Fruit fly (Drosophila melanogaster) whole organism, embryonic: Measurements from ENCODE around the gene CG31525.

ENCODE experiments used
- Bgb ChIP-seq: fragments of 200-800 bp; sonication (Bioruptor generic); IDR thresholded peaks from 2 replicates; pipeline ENCODE4 v1.3.6; 2022; ENCODE audit warnings: missing biosample characterization, missing genetic modification characterization; ENCODE audit not compliant: partially characterized antibody
- CG10274 ChIP-seq: fragments of 200-800 bp; sonication (Bioruptor generic); optimal IDR thresholded peaks from 3 replicates; lab custom pipeline; 2017; ENCODE audit warnings: missing biosample characterization, mild to moderate bottlenecking, missing genetic modification characterization
- CG12299 ChIP-seq: fragments of 200-800 bp; sonication (Bioruptor generic); optimal IDR thresholded peaks from 2 replicates; lab custom pipeline; 2018; ENCODE audit warnings: missing biosample characterization, mild to moderate bottlenecking, missing genetic modification characterization
- CG12942 ChIP-seq: fragments of 200-800 bp; sonication (Bioruptor generic); optimal IDR thresholded peaks from 3 replicates; lab custom pipeline; 2016; ENCODE audit warnings: missing biosample characterization, missing genetic modification characterization
- CG14441 ChIP-seq: fragments of 200-800 bp; sonication (Bioruptor generic); IDR thresholded peaks from 2 replicates; pipeline ENCODE4 v1.3.6; 2022; ENCODE audit warnings: missing biosample characterization, missing genetic modification characterization
- CG2202 ChIP-seq: fragments of 200-800 bp; sonication (Bioruptor generic); optimal IDR thresholded peaks from 2 replicates; lab custom pipeline; 2018; ENCODE audit warnings: missing biosample characterization, mild to moderate bottlenecking, missing genetic modification characterization
- CG2712 ChIP-seq: fragments of 200-800 bp; optimal IDR thresholded peaks from 3 replicates; lab custom pipeline; 2019; ENCODE audit warnings: missing biosample characterization, mild to moderate bottlenecking, missing genetic modification characterization, moderate library complexity
- CG3281 ChIP-seq: fragments of 200-800 bp; sonication (Bioruptor generic); optimal IDR thresholded peaks from 3 replicates; lab custom pipeline; 2017; ENCODE audit warnings: missing biosample characterization, mild to moderate bottlenecking, missing genetic modification characterization
- CG33213 ChIP-seq: fragments of 200-800 bp; sonication (Bioruptor generic); optimal IDR thresholded peaks from 3 replicates; lab custom pipeline; 2016; ENCODE audit warnings: missing biosample characterization, missing genetic modification characterization
- CG3838 ChIP-seq: fragments of 200-800 bp; sonication (Bioruptor generic); optimal IDR thresholded peaks from 3 replicates; lab custom pipeline; 2016; ENCODE audit warnings: missing biosample characterization, missing genetic modification characterization
- CG4424 ChIP-seq: fragments of 200-800 bp; sonication (Bioruptor generic); optimal IDR thresholded peaks from 3 replicates; lab custom pipeline; 2016; ENCODE audit warnings: missing biosample characterization, missing genetic modification characterization
- CG6272 ChIP-seq: fragments of 200-800 bp; sonication (Bioruptor generic); IDR thresholded peaks from 2 replicates; pipeline ENCODE4 v1.3.6; 2022; ENCODE audit warnings: missing biosample characterization, missing genetic modification characterization
- CG6813 ChIP-seq: fragments of 200-800 bp; sonication (Bioruptor generic); optimal IDR thresholded peaks from 2 replicates; lab custom pipeline; 2017; ENCODE audit warnings: missing biosample characterization, missing genetic modification characterization, mild to moderate bottlenecking, moderate library complexity, missing genetic modification reagents
- CG7271 ChIP-seq: fragments of 200-800 bp; sonication (Bioruptor generic); optimal IDR thresholded peaks from 2 replicates; lab custom pipeline; 2018; ENCODE audit warnings: missing biosample characterization, mild to moderate bottlenecking, missing genetic modification characterization, moderate library complexity
- CG8290 ChIP-seq, 3 experiments: fragments of 200-800 bp; sonication (Bioruptor generic); optimal IDR thresholded peaks; 2 replicates each; lab custom pipeline; 2016 to 2019; ENCODE audit warnings: missing biosample characterization in 3 of 3, missing genetic modification characterization in 3 of 3, mild to moderate bottlenecking in 2 of 3, moderate library complexity in 1 of 3
- CG8765 ChIP-seq: fragments of 200-800 bp; sonication (Bioruptor generic); IDR thresholded peaks from 2 replicates; pipeline ENCODE4 v1.3.6; 2022; ENCODE audit warnings: missing biosample characterization, missing genetic modification characterization
- CoRest ChIP-seq: fragments of 200-800 bp; sonication (Bioruptor generic); optimal IDR thresholded peaks from 3 replicates; lab custom pipeline; 2018; ENCODE audit warnings: missing biosample characterization, mild to moderate bottlenecking, missing genetic modification characterization, moderate library complexity
- D ChIP-seq, 2 experiments: fragments of 200-800 bp in 1 of 2; fragments of >200 bp in 1 of 2; sonication (Bioruptor generic) in 1 of 2; optimal IDR thresholded peaks; 2 replicates in 1 of 2; 3 replicates in 1 of 2; lab custom pipeline; 2017; ENCODE audit warnings: mild to moderate bottlenecking in 1 of 2, missing biosample characterization in 1 of 2, missing genetic modification characterization in 1 of 2, missing genetic modification reagents in 1 of 2
- Dip2 ChIP-seq: fragments of 200-800 bp; sonication (Bioruptor generic); IDR thresholded peaks from 2 replicates; pipeline ENCODE4 v1.3.6; 2022; ENCODE audit warnings: missing biosample characterization, missing genetic modification characterization
- Ets97D ChIP-seq: fragments of 200-800 bp; sonication (Bioruptor generic); optimal IDR thresholded peaks from 3 replicates; lab custom pipeline; 2016; ENCODE audit warnings: missing biosample characterization, missing genetic modification characterization
- HmgZ ChIP-seq: fragments of 200-800 bp; sonication (Bioruptor generic); optimal IDR thresholded peaks from 2 replicates; lab custom pipeline; 2018; ENCODE audit warnings: missing biosample characterization, mild to moderate bottlenecking, missing genetic modification characterization
- Hmr ChIP-seq: fragments of 200-800 bp; sonication (Bioruptor generic); optimal IDR thresholded peaks from 3 replicates; lab custom pipeline; 2017; ENCODE audit warnings: mild to moderate bottlenecking, missing biosample characterization, missing genetic modification reagents, missing genetic modification characterization
- Mad ChIP-seq: fragments of 200-800 bp; sonication (Bioruptor generic); optimal IDR thresholded peaks from 2 replicates; lab custom pipeline; 2016; ENCODE audit warnings: missing biosample characterization, missing genetic modification characterization
- Myb ChIP-seq: fragments of 200-800 bp; sonication (Bioruptor generic); optimal IDR thresholded peaks from 2 replicates; lab custom pipeline; 2016; ENCODE audit warnings: missing biosample characterization, missing genetic modification characterization
- Optix ChIP-seq: fragments of 200-800 bp; sonication (Bioruptor generic); IDR thresholded peaks from 3 replicates; pipeline ENCODE4 v1.3.6; 2022; ENCODE audit warnings: missing biosample characterization, missing genetic modification characterization
- Sin3A ChIP-seq: fragments of >200 bp; optimal IDR thresholded peaks from 2 replicates; lab custom pipeline; 2018
- Trl ChIP-seq, 3 experiments: fragments of >200 bp in 2 of 3; fragments of 200-800 bp in 1 of 3; sonication (Bioruptor generic) in 1 of 3; optimal IDR thresholded peaks; 2 replicates in 1 of 3; 3 replicates in 2 of 3; lab custom pipeline; 2016 to 2017; ENCODE audit warnings: missing biosample characterization in 1 of 3, missing genetic modification characterization in 1 of 3
- abd-A ChIP-seq: fragments of 200-800 bp; sonication (Bioruptor generic); optimal IDR thresholded peaks from 3 replicates; lab custom pipeline; 2019; ENCODE audit warnings: missing biosample characterization, mild to moderate bottlenecking, missing genetic modification characterization, moderate library complexity
- ase ChIP-seq: fragments of 200-800 bp; sonication (Bioruptor generic); IDR thresholded peaks from 3 replicates; pipeline ENCODE4 v1.3.6; 2022; ENCODE audit warnings: missing biosample characterization, missing genetic modification characterization
- btn ChIP-seq: fragments of 200-800 bp; sonication (Bioruptor generic); optimal IDR thresholded peaks from 2 replicates; lab custom pipeline; 2016; ENCODE audit warnings: missing biosample characterization, missing genetic modification characterization
- cato ChIP-seq: fragments of 200-800 bp; sonication (Bioruptor generic); optimal IDR thresholded peaks from 2 replicates; lab custom pipeline; 2016; ENCODE audit warnings: missing biosample characterization, missing genetic modification characterization, borderline replicate concordance
- dan ChIP-seq: fragments of 200-800 bp; sonication (Bioruptor generic); IDR thresholded peaks from 2 replicates; pipeline ENCODE4 v1.3.6; 2022; ENCODE audit warnings: missing biosample characterization, missing genetic modification characterization
- esg ChIP-seq: fragments of 200-800 bp; sonication (Bioruptor generic); conservative IDR thresholded peaks from 2 replicates; pipeline ENCODE4 v1.3.6; 2022; ENCODE audit warnings: missing biosample characterization, missing genetic modification characterization
- eve ChIP-seq, 2 experiments: fragments of >200 bp; optimal IDR thresholded peaks; 2 replicates each; lab custom pipeline; 2017; ENCODE audit warnings: missing biosample characterization in 2 of 2, missing genetic modification characterization in 2 of 2
- fd102C ChIP-seq: fragments of 200-800 bp; sonication (Bioruptor generic); optimal IDR thresholded peaks from 2 replicates; lab custom pipeline; 2018; ENCODE audit warnings: missing biosample characterization, mild to moderate bottlenecking, missing genetic modification characterization, moderate library complexity
- fd64A ChIP-seq: fragments of 200-800 bp; sonication (Bioruptor generic); optimal IDR thresholded peaks from 3 replicates; lab custom pipeline; 2018; ENCODE audit warnings: missing biosample characterization, mild to moderate bottlenecking, missing genetic modification characterization
- ham ChIP-seq: fragments of 200-800 bp; sonication (Bioruptor generic); IDR thresholded peaks from 2 replicates; pipeline ENCODE4 v1.3.6; 2022; ENCODE audit warnings: missing biosample characterization, missing genetic modification characterization
- knrl ChIP-seq: fragments of 200-800 bp; sonication (Bioruptor generic); IDR thresholded peaks from 3 replicates; pipeline ENCODE4 v1.3.6; 2022; ENCODE audit warnings: missing biosample characterization, missing genetic modification characterization; ENCODE audit not compliant: partially characterized antibody
- lmd ChIP-seq: fragments of 200-800 bp; sonication (Bioruptor generic); IDR thresholded peaks from 2 replicates; pipeline ENCODE4 v1.3.6; 2022; ENCODE audit warnings: missing biosample characterization, missing genetic modification characterization
- lola ChIP-seq, 3 experiments: fragments of >200 bp in 2 of 3; fragments of 200-800 bp in 1 of 3; sonication (Bioruptor generic) in 1 of 3; optimal IDR thresholded peaks; 2 replicates each; lab custom pipeline; 2017 to 2019; ENCODE audit warnings: missing biosample characterization in 3 of 3, missing genetic modification characterization in 3 of 3, mild to moderate bottlenecking in 1 of 3, moderate library complexity in 1 of 3
- nmo ChIP-seq: fragments of 200-800 bp; sonication (Bioruptor generic); optimal IDR thresholded peaks from 2 replicates; lab custom pipeline; 2018; ENCODE audit warnings: missing biosample characterization, mild to moderate bottlenecking, missing genetic modification characterization, moderate library complexity
- odd ChIP-seq: fragments of 200-800 bp; sonication (Bioruptor generic); optimal IDR thresholded peaks from 2 replicates; lab custom pipeline; 2017; ENCODE audit warnings: missing biosample characterization, mild to moderate bottlenecking, missing genetic modification characterization
- p53 ChIP-seq: fragments of 200-800 bp; sonication (Bioruptor generic); optimal IDR thresholded peaks from 2 replicates; lab custom pipeline; 2016; ENCODE audit warnings: missing biosample characterization, missing genetic modification characterization
- peb ChIP-seq: fragments of 200-800 bp; sonication (Bioruptor generic); IDR thresholded peaks from 2 replicates; pipeline ENCODE4 v1.3.6; 2022; ENCODE audit warnings: missing biosample characterization, missing genetic modification characterization
- schlank ChIP-seq: fragments of 200-800 bp; sonication (Bioruptor generic); optimal IDR thresholded peaks from 2 replicates; lab custom pipeline; 2018; ENCODE audit warnings: missing biosample characterization, mild to moderate bottlenecking, missing genetic modification characterization
- sens ChIP-seq: fragments of 200-800 bp; sonication (Bioruptor generic); peaks from one replicate; lab custom pipeline; 2016; ENCODE audit warnings: missing biosample characterization, missing genetic modification characterization
- sqz ChIP-seq: fragments of 200-800 bp; sonication (Bioruptor generic); optimal IDR thresholded peaks from 3 replicates; lab custom pipeline; 2018; ENCODE audit warnings: missing biosample characterization, mild to moderate bottlenecking, missing genetic modification characterization
- trh ChIP-seq: fragments of 200-800 bp; sonication (Bioruptor generic); optimal IDR thresholded peaks from 2 replicates; lab custom pipeline; 2016; ENCODE audit warnings: missing biosample characterization, missing genetic modification characterization
- zen2 ChIP-seq: fragments of 200-800 bp; sonication (Bioruptor generic); IDR thresholded peaks from 3 replicates; pipeline ENCODE4 v1.3.6; 2022; ENCODE audit warnings: missing biosample characterization, missing genetic modification characterization; ENCODE audit not compliant: partially characterized antibody

The CG31525 gene

dm6 chr3R:4397403-4398079 is 29.3 kb upstream of the CG31525 start, which contains the start of gene CG9855 (continued):
- TF ChIP-seq sens (GFP tag; lab: Kevin White, UChicago) (peak; percentile 48), CG10274 (GFP tag; lab: Kevin White, UChicago) (no peak), CoRest (tag; lab: Kevin White, UChicago) (peak; percentile 23), schlank (tag; lab: Kevin White, UChicago) (no peak), trh (GFP tag; lab: Kevin White, UChicago) (no peak), Dip2 (no peak), Bgb (peak; percentile 13; the same call in 1 of the 2 replicates), CG6813 (GFP tag; lab: Kevin White, UChicago) (no peak), Hmr (GFP tag; lab: Kevin White, UChicago) (peak; percentile 17), peb (GFP tag; lab: Robert Waterston, UW) (no peak), CG8290 (GFP tag; optimal IDR thresholded peaks at IDR 0.05; lab: Kevin White, UChicago) (peak; percentile 24), CG8290 (tag; optimal IDR thresholded peaks at IDR 0.05; lab: Kevin White, UChicago) (peak in 1 of 2 experiments; percentile 20), Myb (GFP tag; lab: Kevin White, UChicago) (no peak), CG4424 (no peak), Optix (GFP tag; lab: Robert Waterston, UW) (no peak), CG3281 (no peak), CG3838 (no peak), ase (0 out of 3 replicates have a peak, but pooled peaks have one; percentile 5), ham (GFP tag; lab: Robert Waterston, UW) (no peak), D (optimal IDR thresholded peaks at IDR 0.05; lab: Kevin White, UChicago) (no peak), D (GFP tag; optimal IDR thresholded peaks at IDR 0.05; lab: Kevin White, UChicago) (no peak), CG33213 (GFP tag; lab: Kevin White, UChicago) (peak; percentile 83), zen2 (GFP tag; lab: Robert Waterston, UW) (no peak), knrl (GFP tag; lab: Robert Waterston, UW) (0 out of 3 replicates have a peak, but pooled peaks have one; percentile 11), btn (GFP tag; lab: Kevin White, UChicago) (no peak), odd (GFP tag; lab: Kevin White, UChicago) (no peak), CG14441 (GFP tag; lab: Robert Waterston, UW) (no peak), CG7271 (no peak), Mad (GFP tag; lab: Kevin White, UChicago) (no peak), fd64A (GFP tag; lab: Kevin White, UChicago) (no peak), dan (GFP tag; lab: Robert Waterston, UW) (no peak), HmgZ (tag; lab: Kevin White, UChicago) (peak; percentile 21), Trl (optimal IDR thresholded peaks at IDR 0.05; lab: Kevin White, UChicago) (no peak), Trl (GFP tag; optimal IDR thresholded peaks at IDR 0.05; lab: Kevin White, UChicago) (no peak), eve (GFP tag; optimal IDR thresholded peaks at IDR 0.05; lab: Kevin White, UChicago) (no peak), CG8765 (no peak), Sin3A (lab: Kevin White, UChicago) (peak; percentile 18), nmo (GFP tag; lab: Kevin White, UChicago) (peak; percentile 39), CG6272 (GFP tag; lab: Robert Waterston, UW) (no peak), lola (GFP tag; optimal IDR thresholded peaks at IDR 0.05; lab: Kevin White, UChicago) (no peak), CG12299 (tag; lab: Kevin White, UChicago) (no peak), lmd (GFP tag; lab: Robert Waterston, UW) (no peak), p53 (no peak), CG2712 (peak; percentile 32), cato (GFP tag; lab: Kevin White, UChicago) (no peak), CG12942 (GFP tag; lab: Kevin White, UChicago) (no peak), fd102C (no peak), esg (GFP tag; lab: Robert Waterston, UW) (no peak), CG2202 (tag; lab: Kevin White, UChicago) (no peak), abd-A (tag; lab: Kevin White, UChicago) (no peak), Ets97D (GFP tag; lab: Kevin White, UChicago) (peak; percentile 45), sqz (no peak)
